Worm (Caenorhabditis elegans): ENCODE measurements around the gene bckd-1A.
A peak's percentile ranks its signal among the peaks of the same experiment; 100 is the strongest.

Gene bckd-1A

DNA sequence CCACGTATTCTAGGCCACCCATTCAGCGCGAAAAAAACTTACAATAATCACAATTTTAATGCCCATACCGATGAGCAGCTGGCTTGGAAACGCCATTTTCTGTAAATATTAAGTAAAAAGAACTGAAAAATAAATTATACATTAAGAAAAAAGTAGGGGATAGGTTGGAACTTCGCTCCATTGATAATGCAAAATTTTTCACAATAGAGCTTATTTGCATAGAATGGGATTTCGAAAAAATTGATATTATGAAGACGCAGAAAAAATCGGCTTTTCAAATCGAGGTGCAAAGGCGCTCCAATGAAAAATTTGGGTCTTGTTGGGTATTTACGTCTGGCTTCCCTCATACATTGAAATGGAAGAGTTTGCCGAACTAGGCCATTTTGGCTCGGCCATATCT is 53.7 kb downstream of the bckd-1A start, which contains the start of gene Y37D8A.16:
Gene Y37D8A.16, minus strand, starts transcription at position 101 of the 400 bp plus-strand sequence.
- TF ChIP-seq efl-1 (optimal IDR thresholded peaks at IDR 0.05) = no peak
- TF ChIP-seq efl-1 (GFP tag; optimal IDR thresholded peaks at IDR 0.05 in 1 of 2) = peak in 1 of 2 experiments; percentile 61
- TF ChIP-seq zag-1 (tag; optimal IDR thresholded peaks at IDR 0.05) = no peak
- no peak for TF ChIP-seq nhr-76 (tag; optimal IDR thresholded peaks at IDR 0.05)

All from whole organism, L1 larva.